Worm (Caenorhabditis elegans): ENCODE data around the gene spot-1.

The spot-1 gene

ce11 chrIII:7314473-7314872 lies 37.4 kb upstream of the spot-1 start:
- TF ChIP-seq unc-130 (GFP tag; optimal IDR thresholded peaks at IDR 0.05) (no peak), egrh-3 (GFP tag; IDR thresholded peaks at IDR 0.05) (no peak), ztf-18 (tag; optimal IDR thresholded peaks at IDR 0.05) (no peak), pha-4 (tag; optimal IDR thresholded peaks at IDR 0.05) (no peak), dpl-1 (GFP tag; optimal IDR thresholded peaks at IDR 0.05) (no peak), hrde-1 (tag; optimal IDR thresholded peaks at IDR 0.05; ENCODE audit: borderline replicate concordance) (no peak), nfya-2 (GFP tag; IDR thresholded peaks at IDR 0.05) (no peak), madf-6 (GFP tag; IDR thresholded peaks at IDR 0.05) (no peak)

DNA sequence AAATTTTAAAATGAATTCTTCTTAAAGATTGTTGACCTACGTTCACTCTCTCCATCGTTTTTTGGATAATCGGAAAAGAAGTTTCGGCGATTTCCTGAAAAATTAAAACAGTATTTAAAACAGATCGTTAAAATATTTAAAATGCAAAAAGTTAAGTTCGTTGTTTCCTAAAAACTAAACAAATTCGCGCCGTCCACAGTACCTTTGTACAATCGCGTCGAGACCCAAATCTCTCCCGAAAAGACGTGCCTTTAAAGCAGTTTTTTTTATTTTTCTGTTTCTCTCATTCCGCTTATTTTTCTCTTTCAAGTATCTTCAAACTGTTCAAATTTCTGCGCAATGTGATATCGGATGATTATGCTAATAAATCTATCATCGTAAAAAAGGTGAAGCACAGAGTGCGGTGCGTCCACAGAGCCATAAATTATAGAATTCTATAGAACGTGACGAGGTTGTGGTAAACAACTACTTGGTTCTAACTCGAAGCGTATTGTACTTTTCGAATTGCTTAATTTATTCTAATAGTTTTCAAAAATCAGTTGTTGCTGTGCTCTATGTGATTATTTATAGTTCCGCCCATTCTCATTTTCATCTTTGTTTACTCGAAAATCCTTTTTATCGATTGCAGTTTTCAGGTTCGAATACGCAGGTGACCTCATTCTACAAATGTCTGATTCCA lies 33.7 kb upstream of the spot-1 start, which contains the start of the genes F56C9.6 and F56C9.3:
Gene F56C9.6, minus strand, starts transcription at position 112 of the 679 bp plus-strand sequence.
Gene F56C9.3, plus strand, starts transcription at position 629 of the 679 bp plus-strand sequence.
- TF ChIP-seq hlh-12 (tag; optimal IDR thresholded peaks at IDR 0.05) (no peak), F33H1.4 (GFP tag; IDR thresholded peaks at IDR 0.05) (peak; percentile 95), die-1 (tag; optimal IDR thresholded peaks at IDR 0.05) (no peak), nhr-179 (tag; optimal IDR thresholded peaks at IDR 0.05) (no peak), T07F8.4 (tag; optimal IDR thresholded peaks at IDR 0.05) (no peak), ets-4 (GFP tag; optimal IDR thresholded peaks at IDR 0.05) (no peak), lsl-1 (GFP tag; optimal IDR thresholded peaks at IDR 0.05) (peak; percentile 91), F49E8.2 (tag; optimal IDR thresholded peaks at IDR 0.05; ENCODE audit: insufficient read depth) (peak; percentile 79), ztf-18 (tag; optimal IDR thresholded peaks at IDR 0.05) (no peak), ccch-3 (GFP tag; optimal IDR thresholded peaks at IDR 0.05) (no peak), hsf-1 (GFP tag; IDR thresholded peaks at IDR 0.05) (0 out of 2 replicates have a peak, but pooled peaks have one; percentile 19), efl-1 (GFP tag; optimal IDR thresholded peaks at IDR 0.05) (peak; percentile 95), lin-35 (GFP tag; optimal IDR thresholded peaks at IDR 0.05) (no peak), rec-8 (tag; optimal IDR thresholded peaks at IDR 0.05) (no peak), B0336.3 (GFP tag; IDR thresholded peaks at IDR 0.05) (no peak), xnd-1 (tag; optimal IDR thresholded peaks at IDR 0.05) (peak; percentile 74), tbx-9 (tag; optimal IDR thresholded peaks at IDR 0.05; ENCODE audit: borderline replicate concordance) (no peak), lin-54 (GFP tag; optimal IDR thresholded peaks at IDR 0.05) (peak; percentile 50), snpc-4 (GFP tag; optimal IDR thresholded peaks at IDR 0.05) (no peak), snpc-4 (tag; optimal IDR thresholded peaks at IDR 0.05) (peak in 1 of 4 experiments; percentile 12), dox-1 (GFP tag; IDR thresholded peaks at IDR 0.05) (0 out of 2 replicates have a peak, but pooled peaks have one; percentile 4), F52B5.7 (tag; optimal IDR thresholded peaks at IDR 0.05) (no peak), madf-8 (GFP tag; conservative IDR thresholded peaks at IDR 0.05) (peak; percentile 66), ceh-100 (GFP tag; IDR thresholded peaks at IDR 0.05) (no peak), ekl-4 (GFP tag; IDR thresholded peaks at IDR 0.05) (0 out of 2 replicates have a peak, but pooled peaks have one; percentile 40), nhr-80 (tag; optimal IDR thresholded peaks at IDR 0.05) (no peak), madf-6 (GFP tag; IDR thresholded peaks at IDR 0.05) (peak; percentile 91), lin-26 (GFP tag; IDR thresholded peaks at IDR 0.05) (0 out of 2 replicates have a peak, but pooled peaks have one; percentile 12), madf-3 (GFP tag; IDR thresholded peaks at IDR 0.05) (0 out of 2 replicates have a peak, but pooled peaks have one; percentile 23), ama-1 (optimal IDR thresholded peaks at IDR 0.05) (no peak), ama-1 (GFP tag; optimal IDR thresholded peaks at IDR 0.05) (no peak), dpl-1 (GFP tag; optimal IDR thresholded peaks at IDR 0.05) (peak; percentile 70), lsy-27 (tag; optimal IDR thresholded peaks at IDR 0.05; ENCODE audit: borderline replicate concordance, insufficient read depth) (no peak), tbp1 (GFP tag; optimal IDR thresholded peaks at IDR 0.05) (peak; percentile 16), ceh-91 (GFP tag; IDR thresholded peaks at IDR 0.05) (peak; percentile 81), T26A5.8 (tag; optimal IDR thresholded peaks at IDR 0.05) (no peak), fkh-3 (tag; optimal IDR thresholded peaks at IDR 0.05) (no peak), chd-7 (tag; optimal IDR thresholded peaks at IDR 0.05) (no peak), snpc-3.4 (tag; optimal IDR thresholded peaks at IDR 0.05) (peak; percentile 49), nhr-27 (tag; optimal IDR thresholded peaks at IDR 0.05) (no peak), hmg-1.2 (GFP tag; IDR thresholded peaks at IDR 0.05) (peak; percentile 12; the same call in 1 of the 2 replicates)
